Worm (Caenorhabditis elegans): Measurements from ENCODE around the gene clec-232.

ce11 chrV:15996655-15997186 is 20.8 kb downstream of the clec-232 start, which contains the start of the genes C06C6.9 and C06C6.8:
- no peak for TF ChIP-seq ceh-43 (GFP tag; optimal IDR thresholded peaks at IDR 0.05)
- TF ChIP-seq nhr-12 (tag; optimal IDR thresholded peaks at IDR 0.05), result no peak
- TF ChIP-seq snpc-4 (tag; optimal IDR thresholded peaks at IDR 0.05), result no peak
- no peak for TF ChIP-seq pha-4 (tag; optimal IDR thresholded peaks at IDR 0.05)
- TF ChIP-seq drap-1 (GFP tag; optimal IDR thresholded peaks at IDR 0.05), result no peak
- no peak for TF ChIP-seq unc-62 (GFP tag; optimal IDR thresholded peaks at IDR 0.05)
- TF ChIP-seq cnd-1 (tag; optimal IDR thresholded peaks at IDR 0.05), result no peak
